Fruit fly (Drosophila melanogaster) whole organism, embryonic: ENCODE measurements around the gene CG8419.
A peak's percentile ranks its signal among the peaks of the same experiment; 100 is the strongest.

Experiments
- Antp ChIP-seq: fragments of 200-800 bp; sonication (Bioruptor generic); optimal IDR thresholded peaks from 3 replicates; lab custom pipeline; 2016; ENCODE audit warnings: missing biosample characterization, missing genetic modification characterization
- Bgb ChIP-seq: fragments of 200-800 bp; sonication (Bioruptor generic); IDR thresholded peaks from 2 replicates; pipeline ENCODE4 v1.3.6; 2022; ENCODE audit warnings: missing biosample characterization, missing genetic modification characterization; ENCODE audit not compliant: partially characterized antibody
- Blimp-1 ChIP-seq: fragments of 200-800 bp; sonication (Bioruptor generic); optimal IDR thresholded peaks from 3 replicates; lab custom pipeline; 2018; ENCODE audit warnings: missing biosample characterization, missing genetic modification characterization, mild to moderate bottlenecking, moderate library complexity, missing genetic modification reagents
- CG10267 ChIP-seq: fragments of 200-800 bp; sonication (Bioruptor generic); optimal IDR thresholded peaks from 2 replicates; lab custom pipeline; 2018; ENCODE audit warnings: missing biosample characterization, mild to moderate bottlenecking, missing genetic modification characterization, moderate library complexity
- CG10366 ChIP-seq: fragments of 200-800 bp; sonication (Bioruptor generic); IDR thresholded peaks from 2 replicates; pipeline ENCODE4 v1.3.6; 2022; ENCODE audit warnings: missing biosample characterization, missing genetic modification characterization
- CG10431 ChIP-seq: fragments of 200-800 bp; sonication (Bioruptor generic); optimal IDR thresholded peaks from 3 replicates; lab custom pipeline; 2018; ENCODE audit warnings: missing biosample characterization, mild to moderate bottlenecking, missing genetic modification characterization
- CG11398 ChIP-seq: fragments of 200-800 bp; sonication (Bioruptor generic); optimal IDR thresholded peaks from 2 replicates; lab custom pipeline; 2016; ENCODE audit warnings: missing biosample characterization, missing genetic modification characterization
- CG12391 ChIP-seq: fragments of 200-800 bp; sonication (Bioruptor generic); optimal IDR thresholded peaks from 3 replicates; lab custom pipeline; 2018; ENCODE audit warnings: missing biosample characterization, mild to moderate bottlenecking, missing genetic modification characterization, moderate library complexity
- CG12659 ChIP-seq: fragments of 200-800 bp; sonication (Bioruptor generic); optimal IDR thresholded peaks from 3 replicates; lab custom pipeline; 2017; ENCODE audit warnings: mild to moderate bottlenecking, missing biosample characterization, missing genetic modification reagents, missing genetic modification characterization
- CG13287 ChIP-seq: fragments of 200-800 bp; sonication (Bioruptor generic); IDR thresholded peaks from 2 replicates; pipeline ENCODE4 v1.3.6; 2022; ENCODE audit warnings: missing biosample characterization, missing genetic modification characterization; ENCODE audit not compliant: partially characterized antibody
- CG13296 ChIP-seq: fragments of 200-800 bp; sonication (Bioruptor generic); optimal IDR thresholded peaks from 3 replicates; lab custom pipeline; 2018; ENCODE audit warnings: missing biosample characterization, mild to moderate bottlenecking, missing genetic modification characterization
- CG13894 ChIP-seq: fragments of 200-800 bp; sonication (Bioruptor generic); optimal IDR thresholded peaks from 3 replicates; lab custom pipeline; 2018; ENCODE audit warnings: missing biosample characterization, mild to moderate bottlenecking, missing genetic modification characterization, moderate library complexity
- CG17359 ChIP-seq: fragments of 200-800 bp; sonication (Bioruptor generic); optimal IDR thresholded peaks from 3 replicates; lab custom pipeline; 2018; ENCODE audit warnings: missing biosample characterization, mild to moderate bottlenecking, missing genetic modification characterization, moderate library complexity
- CG17385 ChIP-seq: fragments of 200-800 bp; sonication (Bioruptor generic); optimal IDR thresholded peaks from 3 replicates; lab custom pipeline; 2018; ENCODE audit warnings: missing biosample characterization, mild to moderate bottlenecking, missing genetic modification characterization
- CG18599 ChIP-seq: fragments of 200-800 bp; sonication (Bioruptor generic); optimal IDR thresholded peaks from 3 replicates; lab custom pipeline; 2017; ENCODE audit warnings: missing biosample characterization, missing genetic modification characterization, mild to moderate bottlenecking, moderate library complexity, missing genetic modification reagents
- CG30403 ChIP-seq: fragments of 200-800 bp; sonication (Bioruptor generic); optimal IDR thresholded peaks from 3 replicates; lab custom pipeline; 2016; ENCODE audit warnings: missing biosample characterization, missing genetic modification characterization
- CG33557 ChIP-seq: fragments of 200-800 bp; sonication (Bioruptor generic); optimal IDR thresholded peaks from 2 replicates; lab custom pipeline; 2019; ENCODE audit warnings: missing biosample characterization, mild to moderate bottlenecking, missing genetic modification characterization, moderate library complexity
- CG3847 ChIP-seq: fragments of 200-800 bp; sonication (Bioruptor generic); IDR thresholded peaks from 2 replicates; pipeline ENCODE4 v1.3.6; 2022; ENCODE audit warnings: missing biosample characterization, missing genetic modification characterization
- CG4282 ChIP-seq: fragments of 200-800 bp; sonication (Bioruptor generic); optimal IDR thresholded peaks from 2 replicates; lab custom pipeline; 2016; ENCODE audit warnings: missing biosample characterization, missing genetic modification characterization
- CG43689 ChIP-seq: fragments of 200-800 bp; sonication (Bioruptor generic); IDR thresholded peaks from 2 replicates; pipeline ENCODE4 v1.3.6; 2022; ENCODE audit warnings: missing biosample characterization, missing genetic modification characterization
- CG4617 ChIP-seq: fragments of 200-800 bp; sonication (Bioruptor generic); optimal IDR thresholded peaks from 3 replicates; lab custom pipeline; 2016; ENCODE audit warnings: missing biosample characterization, missing genetic modification characterization, borderline replicate concordance
- CG6683 ChIP-seq: fragments of 200-800 bp; sonication (Bioruptor generic); optimal IDR thresholded peaks from 2 replicates; lab custom pipeline; 2017; ENCODE audit warnings: missing biosample characterization, mild to moderate bottlenecking, missing genetic modification characterization, missing genetic modification reagents
- CG7372 ChIP-seq: fragments of 200-800 bp; sonication (Bioruptor generic); IDR thresholded peaks from 2 replicates; pipeline ENCODE4 v1.3.6; 2022; ENCODE audit warnings: missing biosample characterization, missing genetic modification characterization
- CG7928 ChIP-seq: fragments of 200-800 bp; sonication (Bioruptor generic); optimal IDR thresholded peaks from 2 replicates; lab custom pipeline; 2017; ENCODE audit warnings: missing biosample characterization, mild to moderate bottlenecking, missing genetic modification characterization
- CG8388 ChIP-seq: fragments of 200-800 bp; sonication (Bioruptor generic); optimal IDR thresholded peaks from 2 replicates; lab custom pipeline; 2019; ENCODE audit warnings: missing biosample characterization, mild to moderate bottlenecking, missing genetic modification characterization, moderate library complexity
- CG9932 ChIP-seq: fragments of 200-800 bp; sonication (Bioruptor generic); IDR thresholded peaks from 2 replicates; pipeline ENCODE4 v1.3.6; 2022; ENCODE audit warnings: missing biosample characterization, missing genetic modification characterization
- Ets65A ChIP-seq: fragments of 200-800 bp; sonication (Bioruptor generic); peaks from one replicate; lab custom pipeline; 2016; ENCODE audit warnings: missing biosample characterization, missing genetic modification characterization
- Myb ChIP-seq: fragments of 200-800 bp; sonication (Bioruptor generic); optimal IDR thresholded peaks from 2 replicates; lab custom pipeline; 2016; ENCODE audit warnings: missing biosample characterization, missing genetic modification characterization
- NfI ChIP-seq: fragments of 200-800 bp; sonication (Bioruptor generic); optimal IDR thresholded peaks from 3 replicates; lab custom pipeline; 2018; ENCODE audit warnings: missing biosample characterization, mild to moderate bottlenecking, missing genetic modification characterization, moderate library complexity
- Ravus ChIP-seq: fragments of 200-800 bp; sonication (Bioruptor generic); IDR thresholded peaks from 2 replicates; pipeline ENCODE4 v1.3.6; 2022; ENCODE audit warnings: missing biosample characterization, missing genetic modification characterization
- Ssrp ChIP-seq: fragments of 200-800 bp; sonication (Bioruptor generic); optimal IDR thresholded peaks from 2 replicates; lab custom pipeline; 2018; ENCODE audit warnings: missing biosample characterization, mild to moderate bottlenecking, missing genetic modification characterization, moderate library complexity
- Xbp1 ChIP-seq: fragments of 200-800 bp; sonication (Bioruptor generic); optimal IDR thresholded peaks from 3 replicates; lab custom pipeline; 2016; ENCODE audit warnings: missing biosample characterization, mild to moderate bottlenecking, missing genetic modification characterization
- az2 ChIP-seq: fragments of 200-800 bp; sonication (Bioruptor generic); optimal IDR thresholded peaks from 3 replicates; lab custom pipeline; 2016; ENCODE audit warnings: missing biosample characterization, missing genetic modification characterization
- bab2 ChIP-seq: fragments of 200-800 bp; sonication (Bioruptor generic); optimal IDR thresholded peaks from 2 replicates; lab custom pipeline; 2016; ENCODE audit warnings: missing biosample characterization, missing genetic modification characterization
- chinmo ChIP-seq: fragments of 200-800 bp; sonication (Bioruptor generic); IDR thresholded peaks from 4 replicates; pipeline ENCODE4 v1.3.6; 2022; ENCODE audit warnings: missing biosample characterization, missing genetic modification characterization; ENCODE audit not compliant: partially characterized antibody
- danr ChIP-seq: fragments of 200-800 bp; sonication (Bioruptor generic); IDR thresholded peaks from 2 replicates; pipeline ENCODE4 v1.3.6; 2022; ENCODE audit warnings: missing biosample characterization, missing genetic modification characterization
- disco-r ChIP-seq: fragments of 200-800 bp; sonication (Bioruptor generic); optimal IDR thresholded peaks from 2 replicates; lab custom pipeline; 2016; ENCODE audit warnings: missing biosample characterization, missing genetic modification characterization
- dmrt99B ChIP-seq: fragments of 200-800 bp; sonication (Bioruptor generic); optimal IDR thresholded peaks from 2 replicates; lab custom pipeline; 2018; ENCODE audit warnings: missing biosample characterization, mild to moderate bottlenecking, missing genetic modification characterization, moderate library complexity
- dysf ChIP-seq: fragments of 200-800 bp; sonication (Bioruptor generic); IDR thresholded peaks from 3 replicates; pipeline ENCODE4 v1.3.6; 2022; ENCODE audit warnings: missing biosample characterization, missing genetic modification characterization
- esg ChIP-seq: fragments of 200-800 bp; sonication (Bioruptor generic); conservative IDR thresholded peaks from 2 replicates; pipeline ENCODE4 v1.3.6; 2022; ENCODE audit warnings: missing biosample characterization, missing genetic modification characterization
- gem ChIP-seq: fragments of 200-800 bp; sonication (Bioruptor generic); optimal IDR thresholded peaks from 2 replicates; lab custom pipeline; 2019; ENCODE audit warnings: missing biosample characterization, mild to moderate bottlenecking, missing genetic modification characterization, moderate library complexity
- gro ChIP-seq: fragments of 200-800 bp; sonication (Bioruptor generic); optimal IDR thresholded peaks from 2 replicates; lab custom pipeline; 2016; ENCODE audit warnings: missing biosample characterization, missing genetic modification characterization
- inv ChIP-seq: fragments of 200-800 bp; sonication (Bioruptor generic); IDR thresholded peaks from 2 replicates; pipeline ENCODE4 v1.3.6; 2022; ENCODE audit warnings: missing biosample characterization, missing genetic modification characterization; ENCODE audit not compliant: partially characterized antibody
- jumu ChIP-seq: fragments of 200-800 bp; sonication (Bioruptor generic); optimal IDR thresholded peaks from 3 replicates; lab custom pipeline; 2016; ENCODE audit warnings: missing biosample characterization, missing genetic modification characterization
- nmo ChIP-seq: fragments of 200-800 bp; sonication (Bioruptor generic); optimal IDR thresholded peaks from 2 replicates; lab custom pipeline; 2018; ENCODE audit warnings: missing biosample characterization, mild to moderate bottlenecking, missing genetic modification characterization, moderate library complexity
- nom ChIP-seq: fragments of 200-800 bp; sonication (Bioruptor generic); optimal IDR thresholded peaks from 2 replicates; lab custom pipeline; 2017; ENCODE audit warnings: missing biosample characterization, missing genetic modification characterization, mild to moderate bottlenecking, moderate library complexity, missing genetic modification reagents
- prd ChIP-seq, 3 experiments: fragments of >200 bp in 2 of 3; fragments of 200-800 bp in 1 of 3; sonication (Bioruptor generic) in 1 of 3; optimal IDR thresholded peaks in 2 of 3; IDR thresholded peaks in 1 of 3; 2 replicates in 2 of 3; 3 replicates in 1 of 3; pipeline versions ENCODE4 v1.3.6 to Lab custom; 2017 to 2022; ENCODE audit warnings: missing biosample characterization in 1 of 3, missing genetic modification characterization in 1 of 3
- salm ChIP-seq: fragments of 200-800 bp; sonication (Bioruptor generic); optimal IDR thresholded peaks from 2 replicates; lab custom pipeline; 2018; ENCODE audit warnings: missing biosample characterization, mild to moderate bottlenecking, missing genetic modification characterization
- slp2 ChIP-seq: fragments of 200-800 bp; sonication (Bioruptor generic); optimal IDR thresholded peaks from 2 replicates; lab custom pipeline; 2016; ENCODE audit warnings: missing biosample characterization, missing genetic modification characterization
- sqz ChIP-seq: fragments of 200-800 bp; sonication (Bioruptor generic); optimal IDR thresholded peaks from 3 replicates; lab custom pipeline; 2018; ENCODE audit warnings: missing biosample characterization, mild to moderate bottlenecking, missing genetic modification characterization

CG8419 gene

DNA sequence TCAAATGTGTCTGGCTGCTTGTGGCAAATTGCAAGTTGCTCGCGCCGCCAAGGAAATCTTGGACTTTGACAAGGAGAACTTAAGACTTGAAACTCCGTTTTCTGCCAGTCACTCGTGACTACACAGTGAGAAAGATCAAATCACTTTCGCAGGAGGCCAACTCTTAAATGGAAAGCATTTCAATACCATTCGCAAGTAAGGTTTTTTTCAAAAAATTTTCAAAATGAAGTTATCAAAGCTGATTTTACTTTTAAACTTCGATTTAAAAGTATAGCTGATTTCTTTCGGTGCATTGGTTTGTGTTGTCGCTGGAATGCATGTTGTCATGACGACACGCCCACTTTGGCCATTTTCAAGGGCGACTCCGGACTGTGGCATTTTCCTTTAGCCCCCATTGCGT is 26.4 kb downstream of the CG8419 start (continued):
- no peak for TF ChIP-seq bab2
- TF ChIP-seq esg (GFP tag; lab: Robert Waterston, UW), result no peak
- no peak for TF ChIP-seq CG9932 (GFP tag; lab: Robert Waterston, UW)
- peak; percentile 22 for TF ChIP-seq dmrt99B
- TF ChIP-seq danr (GFP tag; lab: Robert Waterston, UW), result no peak
- no peak for TF ChIP-seq CG33557 (GFP tag; lab: Kevin White, UChicago)
- TF ChIP-seq CG10366 (GFP tag; lab: Robert Waterston, UW), result no peak
- TF ChIP-seq disco-r, result no peak
- no peak for TF ChIP-seq jumu (GFP tag; lab: Kevin White, UChicago)
- TF ChIP-seq CG11398 (GFP tag; lab: Kevin White, UChicago), result no peak
- TF ChIP-seq CG10267, result peak; percentile 6
- no peak for TF ChIP-seq slp2
- no peak for TF ChIP-seq CG6683 (GFP tag; lab: Kevin White, UChicago)
- TF ChIP-seq CG17385 (GFP tag; lab: Kevin White, UChicago), result no peak
- TF ChIP-seq Xbp1, result no peak
- no peak for TF ChIP-seq Ravus
- no peak for TF ChIP-seq Antp (GFP tag; lab: Kevin White, UChicago)
- TF ChIP-seq gem (tag; lab: Kevin White, UChicago), result peak; percentile 45
- no peak for TF ChIP-seq prd (optimal IDR thresholded peaks at IDR 0.05; lab: Kevin White, UChicago)
- peak; percentile 52; the same call in 1 of the 3 replicates for TF ChIP-seq prd (GFP tag; IDR thresholded peaks at IDR 0.05; lab: Robert Waterston, UW)
- TF ChIP-seq CG30403 (GFP tag; lab: Kevin White, UChicago), result peak; percentile 5
- TF ChIP-seq CG18599 (GFP tag; lab: Kevin White, UChicago), result no peak
- peak; percentile 4 for TF ChIP-seq CG8388
- no peak for TF ChIP-seq CG7928 (GFP tag; lab: Kevin White, UChicago)
- TF ChIP-seq salm, result no peak
- TF ChIP-seq gro (GFP tag; lab: Kevin White, UChicago), result no peak
- TF ChIP-seq nmo, result no peak
- no peak for TF ChIP-seq CG7372
- TF ChIP-seq CG4282 (GFP tag; lab: Kevin White, UChicago), result no peak
- peak; percentile 8 for TF ChIP-seq az2 (GFP tag; lab: Kevin White, UChicago)
- TF ChIP-seq chinmo (GFP tag; lab: Robert Waterston, UW), result no peak
- no peak for TF ChIP-seq inv (GFP tag; lab: Robert Waterston, UW)
- TF ChIP-seq Blimp-1 (GFP tag; lab: Kevin White, UChicago), result peak; percentile 3
- TF ChIP-seq CG17359 (tag; lab: Kevin White, UChicago), result peak; percentile 4
- TF ChIP-seq CG12391, result peak; percentile 8
- no peak for TF ChIP-seq NfI
- 0 out of 3 replicates have a peak, but pooled peaks have one; percentile 23 for TF ChIP-seq dysf
- peak; percentile 80 for TF ChIP-seq Ets65A (GFP tag; lab: Kevin White, UChicago)
- no peak for TF ChIP-seq CG13287 (GFP tag; lab: Robert Waterston, UW)
- TF ChIP-seq CG43689 (GFP tag; lab: Robert Waterston, UW), result no peak
- TF ChIP-seq CG10431, result no peak
- no peak for TF ChIP-seq sqz
- no peak for TF ChIP-seq Myb
- TF ChIP-seq CG13894 (tag; lab: Kevin White, UChicago), result no peak
- TF ChIP-seq CG3847 (GFP tag; lab: Robert Waterston, UW), result no peak
- no peak for TF ChIP-seq Bgb
- no peak for TF ChIP-seq CG13296
- no peak for TF ChIP-seq CG4617 (GFP tag; lab: Kevin White, UChicago)
- TF ChIP-seq Ssrp (tag; lab: Kevin White, UChicago), result no peak
- no peak for TF ChIP-seq CG12659 (GFP tag; lab: Kevin White, UChicago)
- TF ChIP-seq nom (GFP tag; lab: Kevin White, UChicago), result peak; percentile 90
